Worm (Caenorhabditis elegans): ENCODE data around the gene T19H12.2.

ce11 chrV:4851969-4852368 lies 38.3 kb upstream of the T19H12.2 start:
- TF ChIP-seq hmbx-1 (tag; optimal IDR thresholded peaks at IDR 0.05), result no peak
- no peak for TF ChIP-seq B0310.2 (tag; optimal IDR thresholded peaks at IDR 0.05)
- no peak for TF ChIP-seq ceh-13 (GFP tag; optimal IDR thresholded peaks at IDR 0.05)
- no peak for TF ChIP-seq hnd-1 (tag; optimal IDR thresholded peaks at IDR 0.05)
- no peak for TF ChIP-seq sea-1 (GFP tag; conservative IDR thresholded peaks at IDR 0.05)
- TF ChIP-seq tbx-11 (GFP tag; IDR thresholded peaks at IDR 0.05), result no peak
- TF ChIP-seq flt-1 (GFP tag; IDR thresholded peaks at IDR 0.05), result no peak
- no peak for TF ChIP-seq ama-1 (optimal IDR thresholded peaks at IDR 0.05)
- no peak for TF ChIP-seq tra-4 (tag; optimal IDR thresholded peaks at IDR 0.05)
- TF ChIP-seq F13C5.2 (tag; optimal IDR thresholded peaks at IDR 0.05), result no peak
- no peak for TF ChIP-seq scrt-1 (GFP tag; IDR thresholded peaks at IDR 0.05)
